Worm (Caenorhabditis elegans): ENCODE measurements around the gene lad-2.

ce11 chrIV:3008828-3009227 is 30.5 kb upstream of the lad-2 start, which contains the start of gene Y54G2A.73:
- no peak for TF ChIP-seq fkh-10 (GFP tag; optimal IDR thresholded peaks at IDR 0.05)
- TF ChIP-seq lir-3 (tag; optimal IDR thresholded peaks at IDR 0.05): no peak
- no peak for TF ChIP-seq ama-1 (optimal IDR thresholded peaks at IDR 0.05)
- TF ChIP-seq tag-97 (GFP tag; IDR thresholded peaks at IDR 0.05): no peak
- TF ChIP-seq ceh-82 (tag; optimal IDR thresholded peaks at IDR 0.05): no peak
- no peak for TF ChIP-seq snpc-1.2 (GFP tag; IDR thresholded peaks at IDR 0.05)
